Worm (Caenorhabditis elegans) whole organism, L3 larva: ENCODE measurements around the gene pas-6.

Source experiments
- ZK546.5 ChIP-seq: sonication (generic microtip); optimal IDR thresholded peaks from 2 replicates; lab custom pipeline; 2017; ENCODE audit warnings: missing biosample characterization, missing genetic modification characterization
- aly-2 ChIP-seq: fragments of 150-350 bp; optimal IDR thresholded peaks from 2 replicates; lab custom pipeline; 2014; ENCODE audit warnings: missing biosample characterization, missing genetic modification characterization
- ama-1 ChIP-seq: fragments of 150-350 bp; optimal IDR thresholded peaks from 2 replicates; lab custom pipeline; 2018
- daf-12 ChIP-seq: fragments of 150-350 bp; optimal IDR thresholded peaks from 2 replicates; lab custom pipeline; 2014; ENCODE audit warnings: missing biosample characterization, missing genetic modification reagents, missing genetic modification characterization
- egl-27 ChIP-seq: sonication (generic microtip); optimal IDR thresholded peaks from 4 replicates; lab custom pipeline; 2017; ENCODE audit warnings: missing biosample characterization, missing genetic modification reagents, missing genetic modification characterization
- elt-3 ChIP-seq, 3 experiments: fragments of 150-350 bp in 1 of 3; sonication (generic microtip) in 2 of 3; optimal IDR thresholded peaks; 2 replicates in 2 of 3; 4 replicates in 1 of 3; lab custom pipeline; 2014 to 2017; ENCODE audit warnings: missing biosample characterization in 3 of 3, missing genetic modification characterization in 3 of 3
- mdl-1 ChIP-seq: fragments of 150-350 bp; optimal IDR thresholded peaks from 2 replicates; lab custom pipeline; 2014; ENCODE audit warnings: missing biosample characterization, missing genetic modification characterization
- mml-1 ChIP-seq: fragments of 150-350 bp; sonication (generic microtip); optimal IDR thresholded peaks from 3 replicates; lab custom pipeline; 2014; ENCODE audit warnings: missing biosample characterization, missing genetic modification characterization
- nhr-12 ChIP-seq: fragments of 150-350 bp; optimal IDR thresholded peaks from 2 replicates; lab custom pipeline; 2014; ENCODE audit warnings: missing biosample characterization, missing genetic modification characterization
- nhr-237 ChIP-seq: fragments of 150-350 bp; optimal IDR thresholded peaks from 2 replicates; lab custom pipeline; 2014; ENCODE audit warnings: missing biosample characterization, missing genetic modification characterization
- nhr-67 ChIP-seq: fragments of 150-350 bp; optimal IDR thresholded peaks from 2 replicates; lab custom pipeline; 2014; ENCODE audit warnings: missing biosample characterization, missing genetic modification characterization
- nhr-77 ChIP-seq: fragments of 150-350 bp; optimal IDR thresholded peaks from 2 replicates; lab custom pipeline; 2014; ENCODE audit warnings: missing biosample characterization, missing genetic modification characterization
- pha-4 ChIP-seq: fragments of 150-350 bp; optimal IDR thresholded peaks from 2 replicates; lab custom pipeline; 2014; ENCODE audit warnings: missing biosample characterization, missing genetic modification reagents, missing genetic modification characterization
- tbx-2 ChIP-seq: sonication (generic microtip); optimal IDR thresholded peaks from 2 replicates; lab custom pipeline; 2016; ENCODE audit warnings: mild to moderate bottlenecking, missing genetic modification characterization, missing compliant biosample characterization

ce11 chrV:5576008-5576407 is 8.1 kb downstream of the pas-6 start:
- TF ChIP-seq elt-3 (tag; optimal IDR thresholded peaks at IDR 0.05; lab: Kevin White, UChicago) (no peak), ZK546.5 (no peak), nhr-77 (tag; lab: Kevin White, UChicago) (peak; percentile 16), nhr-12 (no peak), mml-1 (tag; lab: Kevin White, UChicago) (no peak), aly-2 (tag; lab: Kevin White, UChicago) (no peak), tbx-2 (no peak), nhr-237 (tag; lab: Kevin White, UChicago) (no peak), pha-4 (peak; percentile 65), mdl-1 (tag; lab: Kevin White, UChicago) (no peak), ama-1 (lab: Kevin White, UChicago) (peak; percentile 30), daf-12 (tag; lab: Kevin White, UChicago) (no peak), nhr-67 (tag; lab: Kevin White, UChicago) (no peak), egl-27 (tag; lab: Kevin White, UChicago) (no peak)
